Fruit fly (Drosophila melanogaster) whole organism, embryonic: ENCODE data around the gene CG15196.

Experiments used
- Ada2b ChIP-seq: fragments of 200-800 bp; sonication (Bioruptor generic); IDR thresholded peaks from 2 replicates; pipeline ENCODE4 v1.3.6; 2022; ENCODE audit warnings: missing biosample characterization, missing genetic modification characterization
- Aef1 ChIP-seq: fragments of 200-800 bp; sonication (Bioruptor generic); IDR thresholded peaks from 3 replicates; pipeline ENCODE4 v1.3.6; 2022; ENCODE audit warnings: missing biosample characterization, missing genetic modification characterization
- Atf6 ChIP-seq: fragments of 200-800 bp; sonication (Bioruptor generic); IDR thresholded peaks from 2 replicates; pipeline ENCODE4 v1.3.6; 2022; ENCODE audit warnings: missing biosample characterization, missing genetic modification characterization
- CG10431 ChIP-seq: fragments of 200-800 bp; sonication (Bioruptor generic); optimal IDR thresholded peaks from 3 replicates; lab custom pipeline; 2018; ENCODE audit warnings: missing biosample characterization, mild to moderate bottlenecking, missing genetic modification characterization
- CG10543 ChIP-seq: fragments of 200-800 bp; sonication (Bioruptor generic); optimal IDR thresholded peaks from 3 replicates; lab custom pipeline; 2017; ENCODE audit warnings: missing biosample characterization, mild to moderate bottlenecking, missing genetic modification characterization, moderate library complexity
- CG10959 ChIP-seq: fragments of 200-800 bp; sonication (Bioruptor generic); IDR thresholded peaks from 2 replicates; pipeline ENCODE4 v1.3.6; 2022; ENCODE audit warnings: missing biosample characterization, missing genetic modification characterization
- CG12391 ChIP-seq: fragments of 200-800 bp; sonication (Bioruptor generic); optimal IDR thresholded peaks from 3 replicates; lab custom pipeline; 2018; ENCODE audit warnings: missing biosample characterization, mild to moderate bottlenecking, missing genetic modification characterization, moderate library complexity
- CG13296 ChIP-seq: fragments of 200-800 bp; sonication (Bioruptor generic); optimal IDR thresholded peaks from 3 replicates; lab custom pipeline; 2018; ENCODE audit warnings: missing biosample characterization, mild to moderate bottlenecking, missing genetic modification characterization
- CG15073 ChIP-seq: fragments of 200-800 bp; sonication (Bioruptor generic); optimal IDR thresholded peaks from 2 replicates; lab custom pipeline; 2016; ENCODE audit warnings: missing biosample characterization, missing genetic modification characterization
- CG15269 ChIP-seq: fragments of 200-800 bp; sonication (Bioruptor generic); optimal IDR thresholded peaks from 2 replicates; lab custom pipeline; 2018; ENCODE audit warnings: missing biosample characterization, mild to moderate bottlenecking, missing genetic modification characterization, moderate library complexity
- CG15601 ChIP-seq: fragments of 200-800 bp; sonication (Bioruptor generic); optimal IDR thresholded peaks from 3 replicates; lab custom pipeline; 2019; ENCODE audit warnings: missing biosample characterization, mild to moderate bottlenecking, missing genetic modification characterization, moderate library complexity
- CG17186 ChIP-seq: fragments of 200-800 bp; sonication (Bioruptor generic); optimal IDR thresholded peaks from 3 replicates; lab custom pipeline; 2017; ENCODE audit warnings: missing biosample characterization, missing genetic modification reagents, missing genetic modification characterization
- CG17361 ChIP-seq: fragments of 200-800 bp; sonication (Bioruptor generic); IDR thresholded peaks from 3 replicates; pipeline ENCODE4 v1.3.6; 2022; ENCODE audit warnings: missing biosample characterization, missing genetic modification characterization
- CG1792 ChIP-seq: fragments of 200-800 bp; sonication (Bioruptor generic); optimal IDR thresholded peaks from 2 replicates; lab custom pipeline; 2016; ENCODE audit warnings: missing biosample characterization, missing genetic modification characterization
- CG18011 ChIP-seq: fragments of 200-800 bp; sonication (Bioruptor generic); optimal IDR thresholded peaks from 2 replicates; lab custom pipeline; 2017; ENCODE audit warnings: missing biosample characterization, missing genetic modification characterization, mild to moderate bottlenecking, moderate library complexity, missing genotype
- CG18599 ChIP-seq: fragments of 200-800 bp; sonication (Bioruptor generic); optimal IDR thresholded peaks from 3 replicates; lab custom pipeline; 2017; ENCODE audit warnings: missing biosample characterization, missing genetic modification characterization, mild to moderate bottlenecking, moderate library complexity, missing genetic modification reagents
- CG3281 ChIP-seq: fragments of 200-800 bp; sonication (Bioruptor generic); optimal IDR thresholded peaks from 3 replicates; lab custom pipeline; 2017; ENCODE audit warnings: missing biosample characterization, mild to moderate bottlenecking, missing genetic modification characterization
- CG33213 ChIP-seq: fragments of 200-800 bp; sonication (Bioruptor generic); optimal IDR thresholded peaks from 3 replicates; lab custom pipeline; 2016; ENCODE audit warnings: missing biosample characterization, missing genetic modification characterization
- CG34224 ChIP-seq: fragments of 200-800 bp; sonication (Bioruptor generic); IDR thresholded peaks from 3 replicates; pipeline ENCODE4 v1.3.6; 2022; ENCODE audit warnings: missing biosample characterization, missing genetic modification characterization; ENCODE audit not compliant: partially characterized antibody
- CG3995 ChIP-seq: fragments of 200-800 bp; sonication (Bioruptor generic); optimal IDR thresholded peaks from 3 replicates; lab custom pipeline; 2016; ENCODE audit warnings: missing biosample characterization, missing genetic modification characterization
- CG4820 ChIP-seq: fragments of 200-800 bp; sonication (Bioruptor generic); optimal IDR thresholded peaks from 3 replicates; lab custom pipeline; 2016; ENCODE audit warnings: missing biosample characterization, missing genetic modification characterization
- CG6175 ChIP-seq: fragments of 200-800 bp; sonication (Bioruptor generic); IDR thresholded peaks from 3 replicates; pipeline ENCODE4 v1.3.6; 2022; ENCODE audit warnings: missing biosample characterization, missing genetic modification characterization
- CG8478 ChIP-seq: fragments of >200 bp; optimal IDR thresholded peaks from 2 replicates; lab custom pipeline; 2018
- CTCF ChIP-seq: fragments of 200-800 bp; sonication (Bioruptor generic); optimal IDR thresholded peaks from 2 replicates; lab custom pipeline; 2017; ENCODE audit warnings: missing biosample characterization, mild to moderate bottlenecking, missing genetic modification characterization, moderate library complexity
- Chrac-16 ChIP-seq: fragments of 200-800 bp; sonication (Bioruptor generic); optimal IDR thresholded peaks from 3 replicates; lab custom pipeline; 2016; ENCODE audit warnings: missing biosample characterization, missing genetic modification characterization
- Dll ChIP-seq: fragments of 200-800 bp; sonication (Bioruptor generic); IDR thresholded peaks from 4 replicates; pipeline ENCODE4 v1.3.6; 2022; ENCODE audit warnings: missing biosample characterization, missing genetic modification characterization; ENCODE audit not compliant: partially characterized antibody
- Doc3 ChIP-seq: fragments of 200-800 bp; sonication (Bioruptor generic); IDR thresholded peaks from 3 replicates; pipeline ENCODE4 v1.3.6; 2022; ENCODE audit warnings: missing biosample characterization, missing genetic modification characterization; ENCODE audit not compliant: partially characterized antibody
- Fer3 ChIP-seq: fragments of 200-800 bp; sonication (Bioruptor generic); optimal IDR thresholded peaks from 2 replicates; lab custom pipeline; 2018; ENCODE audit warnings: missing biosample characterization, mild to moderate bottlenecking, missing genetic modification characterization, moderate library complexity
- H15 ChIP-seq: fragments of 200-800 bp; sonication (Bioruptor generic); IDR thresholded peaks from 3 replicates; pipeline ENCODE4 v1.3.6; 2022; ENCODE audit warnings: missing biosample characterization, missing genetic modification characterization
- MESR4 ChIP-seq: fragments of 200-800 bp; sonication (Bioruptor generic); optimal IDR thresholded peaks from 2 replicates; lab custom pipeline; 2018; ENCODE audit warnings: missing biosample characterization, mild to moderate bottlenecking, missing genetic modification characterization, moderate library complexity
- Max ChIP-seq: fragments of 200-800 bp; sonication (Bioruptor generic); optimal IDR thresholded peaks from 2 replicates; lab custom pipeline; 2016; ENCODE audit warnings: missing biosample characterization, mild to moderate bottlenecking, missing genetic modification characterization
- Neu2 ChIP-seq: fragments of 200-800 bp; sonication (Bioruptor generic); optimal IDR thresholded peaks from 3 replicates; lab custom pipeline; 2016; ENCODE audit warnings: missing biosample characterization, missing genetic modification characterization, borderline replicate concordance
- Sox100B ChIP-seq: fragments of 200-800 bp; sonication (Bioruptor generic); optimal IDR thresholded peaks from 3 replicates; lab custom pipeline; 2018; ENCODE audit warnings: missing biosample characterization, mild to moderate bottlenecking, missing genetic modification characterization
- Sox102F ChIP-seq: fragments of 200-800 bp; sonication (Bioruptor generic); optimal IDR thresholded peaks from 2 replicates; lab custom pipeline; 2018; ENCODE audit warnings: missing biosample characterization, mild to moderate bottlenecking, missing genetic modification characterization, moderate library complexity
- Stat92E ChIP-seq, 3 experiments: fragments of >200 bp in 2 of 3; fragments of 200-800 bp in 1 of 3; sonication (Bioruptor generic) in 1 of 3; optimal IDR thresholded peaks; 2 replicates each; lab custom pipeline; 2017 to 2019; ENCODE audit warnings: missing biosample characterization in 3 of 3, missing genetic modification characterization in 3 of 3, mild to moderate bottlenecking in 1 of 3, moderate library complexity in 1 of 3
- YL-1 ChIP-seq: fragments of 200-800 bp; sonication (Bioruptor generic); optimal IDR thresholded peaks from 3 replicates; lab custom pipeline; 2017; ENCODE audit warnings: missing biosample characterization, mild to moderate bottlenecking, missing genetic modification characterization
- ara ChIP-seq: fragments of 200-800 bp; sonication (Bioruptor generic); IDR thresholded peaks from 2 replicates; pipeline ENCODE4 v1.3.6; 2022; ENCODE audit warnings: missing biosample characterization, missing genetic modification characterization
- br ChIP-seq: fragments of >200 bp; optimal IDR thresholded peaks from 2 replicates; lab custom pipeline; 2017
- cwo ChIP-seq: fragments of 200-800 bp; sonication (Bioruptor generic); optimal IDR thresholded peaks from 3 replicates; lab custom pipeline; 2017; ENCODE audit warnings: missing biosample characterization, missing genetic modification characterization, mild to moderate bottlenecking, moderate library complexity, missing genetic modification reagents
- dpn ChIP-seq, 2 experiments: fragments of 200-800 bp; sonication (Bioruptor generic); optimal IDR thresholded peaks; 3 replicates each; lab custom pipeline; 2016; ENCODE audit warnings: missing biosample characterization in 2 of 2, missing genetic modification characterization in 2 of 2
- fu2 ChIP-seq: fragments of 200-800 bp; sonication (Bioruptor generic); optimal IDR thresholded peaks from 2 replicates; lab custom pipeline; 2016; ENCODE audit warnings: missing biosample characterization, missing genetic modification characterization
- knrl ChIP-seq: fragments of 200-800 bp; sonication (Bioruptor generic); IDR thresholded peaks from 3 replicates; pipeline ENCODE4 v1.3.6; 2022; ENCODE audit warnings: missing biosample characterization, missing genetic modification characterization; ENCODE audit not compliant: partially characterized antibody
- lilli ChIP-seq: fragments of 200-800 bp; sonication (Bioruptor generic); optimal IDR thresholded peaks from 3 replicates; lab custom pipeline; 2016; ENCODE audit warnings: missing biosample characterization, missing genetic modification characterization
- mirr ChIP-seq: fragments of 200-800 bp; sonication (Bioruptor generic); optimal IDR thresholded peaks from 3 replicates; lab custom pipeline; 2018; ENCODE audit warnings: missing biosample characterization, mild to moderate bottlenecking, missing genetic modification characterization
- mld ChIP-seq: fragments of 200-800 bp; sonication (Bioruptor generic); IDR thresholded peaks from 3 replicates; pipeline ENCODE4 v1.3.6; 2022; ENCODE audit warnings: missing biosample characterization, missing genetic modification characterization; ENCODE audit not compliant: partially characterized antibody
- nom ChIP-seq: fragments of 200-800 bp; sonication (Bioruptor generic); optimal IDR thresholded peaks from 2 replicates; lab custom pipeline; 2017; ENCODE audit warnings: missing biosample characterization, missing genetic modification characterization, mild to moderate bottlenecking, moderate library complexity, missing genetic modification reagents
- ranshi ChIP-seq: fragments of 200-800 bp; sonication (Bioruptor generic); IDR thresholded peaks from 2 replicates; pipeline ENCODE4 v1.3.6; 2022; ENCODE audit warnings: missing biosample characterization, missing genetic modification characterization
- repo ChIP-seq: fragments of 200-800 bp; sonication (Bioruptor generic); optimal IDR thresholded peaks from 2 replicates; lab custom pipeline; 2016; ENCODE audit warnings: missing biosample characterization, missing genetic modification characterization
- tll ChIP-seq, 2 experiments: fragments of 200-800 bp in 1 of 2; fragments of >200 bp in 1 of 2; sonication (Bioruptor generic) in 1 of 2; optimal IDR thresholded peaks; 2 replicates each; lab custom pipeline; 2017 to 2019; ENCODE audit warnings: missing biosample characterization in 2 of 2, missing genetic modification characterization in 2 of 2, mild to moderate bottlenecking in 1 of 2, moderate library complexity in 1 of 2
- twi ChIP-seq: fragments of 200-800 bp; optimal IDR thresholded peaks from 2 replicates; lab custom pipeline; 2019; ENCODE audit warnings: missing biosample characterization, mild to moderate bottlenecking, missing genetic modification characterization, moderate library complexity
- yki ChIP-seq: fragments of >200 bp; optimal IDR thresholded peaks from 3 replicates; lab custom pipeline; 2018

Gene CG15196

DNA sequence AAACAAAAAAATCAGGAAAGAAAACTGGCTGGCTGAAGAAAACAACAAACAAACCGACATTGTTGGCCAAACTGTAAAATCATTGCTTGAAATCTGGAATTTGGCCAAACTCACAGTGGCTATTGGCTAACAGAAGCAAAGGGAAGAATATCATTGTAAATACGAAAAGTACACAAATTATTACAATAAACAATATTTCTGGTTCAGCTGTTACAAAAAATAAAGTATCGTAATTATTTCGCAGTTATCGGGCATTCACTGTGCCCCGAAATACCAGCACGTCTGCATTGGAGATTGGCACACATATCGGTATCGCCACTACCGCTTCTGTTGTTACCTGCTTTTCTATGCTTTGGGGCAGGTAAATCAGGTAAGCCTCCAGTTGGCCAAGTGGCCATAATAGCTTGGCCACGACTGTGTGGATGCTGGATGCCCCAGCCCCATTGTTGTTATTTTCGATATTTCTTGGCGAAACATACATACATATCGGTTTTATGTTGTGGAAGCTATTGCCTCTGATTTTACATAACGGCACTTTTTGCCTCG is 41.4 kb downstream of the CG15196 start (continued):
- TF ChIP-seq YL-1 (GFP tag; lab: Kevin White, UChicago): no peak
- no peak for TF ChIP-seq twi (tag; lab: Kevin White, UChicago)
- TF ChIP-seq CG34224 (GFP tag; lab: Robert Waterston, UW): no peak
- TF ChIP-seq mirr (GFP tag; lab: Kevin White, UChicago): peak; percentile 17
- no peak for TF ChIP-seq Neu2 (GFP tag; lab: Kevin White, UChicago)
- TF ChIP-seq Atf6: peak; percentile 67
- peak; percentile 33 for TF ChIP-seq CG3281 (GFP tag; lab: Kevin White, UChicago)
- peak; percentile 64 for TF ChIP-seq Ada2b (GFP tag; lab: Robert Waterston, UW)
- TF ChIP-seq CG1792 (GFP tag; lab: Kevin White, UChicago): peak; percentile 24
- peak; percentile 64 for TF ChIP-seq CG15269 (tag; lab: Kevin White, UChicago)
- no peak for TF ChIP-seq MESR4 (GFP tag; lab: Kevin White, UChicago)
- TF ChIP-seq yki (lab: Kevin White, UChicago): no peak
- no peak for TF ChIP-seq Stat92E (GFP tag; optimal IDR thresholded peaks at IDR 0.05; lab: Kevin White, UChicago)
- no peak for TF ChIP-seq Sox100B (GFP tag; lab: Kevin White, UChicago)
- peak; percentile 19 for TF ChIP-seq fu2 (GFP tag; lab: Kevin White, UChicago)
- no peak for TF ChIP-seq CG4820
- TF ChIP-seq CG18599 (GFP tag; lab: Kevin White, UChicago): peak; percentile 17
- TF ChIP-seq Max (GFP tag; lab: Kevin White, UChicago): no peak
- TF ChIP-seq tll (GFP tag; optimal IDR thresholded peaks at IDR 0.05; lab: Kevin White, UChicago): no peak
- no peak for TF ChIP-seq Doc3 (GFP tag; lab: Robert Waterston, UW)
- peak in 1 of 2 experiments; percentile 53 for TF ChIP-seq dpn (GFP tag; optimal IDR thresholded peaks at IDR 0.05; lab: Kevin White, UChicago)
- TF ChIP-seq cwo: peak; percentile 19
- TF ChIP-seq CG17361 (GFP tag; lab: Robert Waterston, UW): no peak
- TF ChIP-seq lilli (GFP tag; lab: Kevin White, UChicago): peak; percentile 67
- TF ChIP-seq nom (GFP tag; lab: Kevin White, UChicago): no peak
- no peak for TF ChIP-seq knrl (GFP tag; lab: Robert Waterston, UW)
- no peak for TF ChIP-seq CG10543 (GFP tag; lab: Kevin White, UChicago)
- TF ChIP-seq Aef1: peak; percentile 52; the same call in 1 of the 3 replicates
- no peak for TF ChIP-seq CG8478
- no peak for TF ChIP-seq CG33213 (GFP tag; lab: Kevin White, UChicago)
- TF ChIP-seq CG12391 (tag; lab: Kevin White, UChicago): peak; percentile 6
- TF ChIP-seq H15: peak; percentile 64; the same call in 2 of the 3 replicates
- peak; percentile 13 for TF ChIP-seq CG15073
- no peak for TF ChIP-seq Dll (GFP tag; lab: Robert Waterston, UW)
- TF ChIP-seq CG10431 (GFP tag; lab: Kevin White, UChicago): no peak
- peak; percentile 59 for TF ChIP-seq Sox102F (GFP tag; lab: Kevin White, UChicago)
- 0 out of 3 replicates have a peak, but pooled peaks have one; percentile 37 for TF ChIP-seq CG6175 (GFP tag; lab: Robert Waterston, UW)
- peak; percentile 57 for TF ChIP-seq CG13296
- TF ChIP-seq mld (GFP tag; lab: Robert Waterston, UW): no peak
- no peak for TF ChIP-seq br
- TF ChIP-seq CG15601 (tag; lab: Kevin White, UChicago): no peak
- TF ChIP-seq CG17186: no peak
- peak; percentile 31 for TF ChIP-seq Chrac-16 (GFP tag; lab: Kevin White, UChicago)
- TF ChIP-seq ranshi (GFP tag; lab: Robert Waterston, UW): peak; percentile 54
- TF ChIP-seq CG3995 (GFP tag; lab: Kevin White, UChicago): no peak
- TF ChIP-seq repo (GFP tag; lab: Kevin White, UChicago): no peak
- TF ChIP-seq Fer3: peak; percentile 36
- TF ChIP-seq ara: no peak
- TF ChIP-seq CG10959 (GFP tag; lab: Robert Waterston, UW): no peak
- no peak for TF ChIP-seq CTCF (GFP tag; lab: Kevin White, UChicago)
- TF ChIP-seq CG18011 (GFP tag; lab: Kevin White, UChicago): no peak
